Worm (Caenorhabditis elegans) whole organism, L2 larva: Measurements from ENCODE around the gene pgp-3.
A peak's percentile ranks its signal among the peaks of the same experiment; 100 is the strongest.

ENCODE experiments used
- C34F6.9 ChIP-seq: fragments of 150-350 bp; optimal IDR thresholded peaks from 2 replicates; lab custom pipeline; 2014; ENCODE audit warnings: missing biosample characterization, missing genetic modification characterization
- R02D3.7 ChIP-seq: fragments of 150-350 bp; optimal IDR thresholded peaks from 2 replicates; lab custom pipeline; 2014; ENCODE audit warnings: missing biosample characterization, missing genetic modification characterization
- ZK546.5 ChIP-seq: sonication (generic microtip); optimal IDR thresholded peaks from 2 replicates; lab custom pipeline; 2017; ENCODE audit warnings: missing biosample characterization, missing genetic modification characterization
- alr-1 ChIP-seq: fragments of 150-350 bp; optimal IDR thresholded peaks from 2 replicates; lab custom pipeline; 2014; ENCODE audit warnings: missing biosample characterization, missing genetic modification characterization
- ceh-16 ChIP-seq: fragments of 150-350 bp; optimal IDR thresholded peaks from 2 replicates; lab custom pipeline; 2014; ENCODE audit warnings: missing biosample characterization, missing genetic modification characterization
- dmd-4 ChIP-seq: sonication (generic microtip); optimal IDR thresholded peaks from 2 replicates; lab custom pipeline; 2017; ENCODE audit warnings: missing biosample characterization, missing genetic modification characterization
- fos-1 ChIP-seq: fragments of 150-350 bp; optimal IDR thresholded peaks from 2 replicates; lab custom pipeline; 2014; ENCODE audit warnings: missing biosample characterization, missing genetic modification characterization
- lin-11 ChIP-seq: fragments of 150-350 bp; sonication (generic microtip); optimal IDR thresholded peaks from 2 replicates; lab custom pipeline; 2014; ENCODE audit warnings: missing biosample characterization, missing genetic modification characterization, inconsistent platforms, mixed read lengths
- lin-13 ChIP-seq: fragments of 150-350 bp; optimal IDR thresholded peaks from 2 replicates; lab custom pipeline; 2014; ENCODE audit warnings: missing biosample characterization, missing genetic modification reagents, missing genetic modification characterization
- lin-39 ChIP-seq: fragments of 150-350 bp; optimal IDR thresholded peaks from 2 replicates; lab custom pipeline; 2014; ENCODE audit warnings: missing biosample characterization, missing genetic modification reagents, missing genetic modification characterization
- lsy-2 ChIP-seq, 2 experiments: fragments of 150-350 bp in 1 of 2; sonication (generic microtip) in 1 of 2; optimal IDR thresholded peaks; 2 replicates each; lab custom pipeline; 2014 to 2017; ENCODE audit warnings: missing biosample characterization in 2 of 2, missing genetic modification characterization in 2 of 2
- mbf-1 ChIP-seq: sonication (generic microtip); optimal IDR thresholded peaks from 2 replicates; lab custom pipeline; 2017; ENCODE audit warnings: missing biosample characterization, missing genetic modification characterization
- nhr-11 ChIP-seq: fragments of 150-350 bp; optimal IDR thresholded peaks from 2 replicates; lab custom pipeline; 2014; ENCODE audit warnings: missing biosample characterization, missing genetic modification characterization
- nhr-23 ChIP-seq: fragments of 150-350 bp; optimal IDR thresholded peaks from 2 replicates; lab custom pipeline; 2014; ENCODE audit warnings: missing biosample characterization, missing genetic modification reagents, missing genetic modification characterization
- nhr-237 ChIP-seq: fragments of 150-350 bp; optimal IDR thresholded peaks from 2 replicates; lab custom pipeline; 2014; ENCODE audit warnings: missing biosample characterization, missing genetic modification characterization
- nhr-25 ChIP-seq: fragments of 150-350 bp; sonication (generic microtip); optimal IDR thresholded peaks from 3 replicates; lab custom pipeline; 2014; ENCODE audit warnings: missing biosample characterization, missing genetic modification characterization
- nhr-6 ChIP-seq: fragments of 150-350 bp; optimal IDR thresholded peaks from 2 replicates; lab custom pipeline; 2014; ENCODE audit warnings: missing biosample characterization, missing genetic modification characterization
- skn-1 ChIP-seq: sonication (generic microtip); optimal IDR thresholded peaks from 2 replicates; lab custom pipeline; 2017; ENCODE audit warnings: missing biosample characterization, missing genetic modification characterization
- sma-3 ChIP-seq: sonication (generic microtip); optimal IDR thresholded peaks from 2 replicates; lab custom pipeline; 2016; ENCODE audit warnings: missing genetic modification reagents, missing genetic modification characterization, missing compliant biosample characterization
- sma-9 ChIP-seq, 2 experiments: fragments of 150-350 bp in 1 of 2; sonication (generic microtip) in 1 of 2; optimal IDR thresholded peaks; 2 replicates each; lab custom pipeline; 2014 to 2016; ENCODE audit warnings: missing genetic modification characterization in 2 of 2, mild to moderate bottlenecking in 1 of 2, missing biosample characterization in 1 of 2, missing compliant biosample characterization in 1 of 2, missing genetic modification reagents in 1 of 2, moderate library complexity in 1 of 2
- snpc-4 ChIP-seq: fragments of 150-350 bp; optimal IDR thresholded peaks from 2 replicates; lab custom pipeline; 2014; ENCODE audit warnings: missing biosample characterization, missing genetic modification characterization
- unc-39 ChIP-seq: fragments of 150-350 bp; optimal IDR thresholded peaks from 2 replicates; lab custom pipeline; 2014; ENCODE audit warnings: missing biosample characterization, missing genetic modification characterization
- zag-1 ChIP-seq: fragments of 150-350 bp; optimal IDR thresholded peaks from 2 replicates; lab custom pipeline; 2014; ENCODE audit warnings: missing biosample characterization, missing genetic modification characterization

The pgp-3 gene

DNA sequence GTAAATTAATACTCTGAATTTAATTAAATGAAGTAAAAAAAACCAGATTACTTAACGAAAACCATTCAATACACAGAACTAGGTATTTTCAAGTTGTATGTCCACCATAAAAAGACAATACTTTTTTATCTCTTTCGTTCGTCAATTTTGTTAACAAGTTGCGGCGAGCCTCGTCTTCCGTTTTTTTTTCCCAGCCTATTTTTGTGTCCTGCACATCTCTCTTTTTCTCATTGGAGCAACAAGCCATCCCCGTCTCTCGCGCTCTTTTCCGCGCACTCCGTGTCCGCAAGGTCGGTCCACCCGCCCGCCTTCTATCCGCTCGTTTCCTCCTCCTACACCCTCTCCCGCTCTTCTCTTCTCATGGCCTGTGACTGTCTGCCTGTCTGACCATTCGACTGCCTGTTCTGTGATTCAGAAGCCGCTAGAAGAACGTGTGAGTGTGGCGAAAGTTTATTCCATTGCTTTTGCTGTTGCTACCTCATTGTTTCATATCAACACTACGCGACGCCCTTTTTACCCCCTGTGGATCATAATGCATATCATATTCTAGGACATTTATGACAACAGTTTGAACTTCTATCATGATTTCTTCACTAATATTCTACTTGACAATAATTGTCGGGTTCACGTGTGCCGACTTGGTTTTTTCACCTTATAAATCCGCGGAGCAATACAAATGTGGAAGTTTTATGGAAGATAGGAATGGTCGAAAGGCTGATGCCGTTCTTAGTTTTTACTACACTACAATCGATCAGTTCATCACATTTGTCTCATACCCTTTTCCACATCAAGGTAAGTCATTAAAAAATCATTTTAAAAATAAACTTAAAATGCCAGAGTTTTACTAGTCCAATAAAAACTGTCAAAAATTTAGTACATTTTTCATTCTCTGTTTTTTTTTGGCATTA is 32.8 kb downstream of the pgp-3 start, which contains the start of the genes F08B12.11 and prmn-1:
Gene F08B12.11 (plus strand): TSS at position 521 of the 908 bp plus-strand sequence.
Gene prmn-1 (plus strand): TSS at position 551 of the 908 bp plus-strand sequence.
- TF ChIP-seq R02D3.7 (tag; lab: Kevin White, UChicago) (no peak), zag-1 (tag; lab: Kevin White, UChicago) (no peak), sma-9 (GFP tag; optimal IDR thresholded peaks at IDR 0.05; lab: Kevin White, UChicago) (no peak), sma-9 (tag; optimal IDR thresholded peaks at IDR 0.05; lab: Kevin White, UChicago) (no peak), unc-39 (tag; lab: Kevin White, UChicago) (no peak), alr-1 (tag; lab: Kevin White, UChicago) (no peak), lin-13 (GFP tag; lab: Kevin White, UChicago) (no peak), nhr-23 (no peak), snpc-4 (no peak), mbf-1 (tag; lab: Kevin White, UChicago) (no peak), nhr-6 (no peak), lin-39 (tag; lab: Kevin White, UChicago) (no peak), lin-11 (tag; lab: Kevin White, UChicago) (no peak), ZK546.5 (tag; lab: Kevin White, UChicago) (no peak), ceh-16 (tag; lab: Kevin White, UChicago) (no peak), nhr-11 (tag; lab: Kevin White, UChicago) (no peak)
- TF ChIP-seq, all 48 proteins: peak for 0

DNA sequence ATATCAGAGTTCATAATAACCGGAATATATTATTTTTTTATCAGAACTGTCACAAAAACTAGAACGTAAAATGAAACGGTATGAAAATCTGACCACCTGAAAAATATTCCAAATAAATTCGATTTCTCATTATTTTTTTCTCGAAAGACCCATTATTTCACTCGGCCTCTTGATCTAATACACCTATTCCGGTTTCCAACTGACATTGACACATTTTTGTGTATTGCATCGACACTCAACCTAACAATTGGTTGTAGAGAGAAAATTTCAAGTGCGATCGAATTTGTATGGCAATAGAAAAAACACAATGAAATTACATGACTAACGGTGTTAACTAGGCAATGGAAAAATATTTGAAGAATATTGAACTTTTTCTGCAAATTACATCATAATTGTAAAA is 34.0 kb downstream of the pgp-3 start:
- no peak for TF ChIP-seq alr-1 (tag; lab: Kevin White, UChicago)
- peak; percentile 39 for TF ChIP-seq nhr-25

DNA sequence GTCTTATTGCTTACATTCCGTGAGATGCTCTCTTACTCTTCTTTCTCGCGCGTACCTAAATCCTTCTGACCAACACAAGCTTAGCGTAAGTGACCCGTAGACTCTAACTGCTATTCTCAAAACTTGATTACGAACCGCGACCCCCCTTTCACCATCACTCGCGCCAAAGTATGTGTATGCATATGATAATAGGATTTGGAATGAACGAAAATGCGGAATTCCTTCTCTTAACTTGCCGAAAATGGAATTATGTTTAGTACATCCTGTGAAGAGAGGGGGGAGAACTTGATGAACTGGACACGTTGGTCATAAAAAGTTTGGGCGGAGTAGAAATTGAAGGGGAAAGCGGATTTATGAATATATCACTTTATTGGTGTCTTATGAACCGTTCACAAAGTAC is 34.9 kb downstream of the pgp-3 start:
- TF ChIP-seq lsy-2 (tag; optimal IDR thresholded peaks at IDR 0.05; lab: Kevin White, UChicago) (no peak), sma-9 (GFP tag; optimal IDR thresholded peaks at IDR 0.05; lab: Kevin White, UChicago) (peak; percentile 6), sma-9 (tag; optimal IDR thresholded peaks at IDR 0.05; lab: Kevin White, UChicago) (no peak)

DNA sequence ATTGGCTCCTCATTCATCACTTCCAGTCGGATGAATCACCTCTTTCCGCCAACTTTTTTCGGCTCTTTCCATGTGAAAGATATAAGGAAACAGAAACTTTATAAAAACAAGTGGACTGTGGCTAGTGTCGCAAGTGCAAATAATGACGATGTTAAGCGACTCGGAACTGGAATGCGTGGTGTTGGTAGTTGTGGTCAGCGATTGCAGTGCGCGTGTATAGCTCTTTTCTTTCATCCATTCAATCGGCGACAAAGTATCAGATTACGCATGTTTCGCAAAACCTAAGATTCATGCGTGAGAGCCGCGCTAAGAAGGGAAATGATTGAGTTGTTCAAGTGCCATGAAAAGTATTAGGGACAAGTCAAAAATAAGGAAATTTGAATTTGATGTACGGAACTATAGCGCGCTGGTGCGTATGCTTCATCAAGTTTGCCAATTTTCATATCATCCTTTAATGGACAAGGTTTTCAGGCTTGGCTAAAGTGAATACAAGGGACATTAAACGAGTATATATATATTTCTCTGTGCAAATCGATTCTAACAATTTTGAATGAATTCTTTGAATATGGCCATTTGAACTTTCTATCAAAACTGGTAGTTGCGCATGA is 35.9 kb downstream of the pgp-3 start:
- no peak for TF ChIP-seq skn-1 (tag; lab: Kevin White, UChicago)

DNA sequence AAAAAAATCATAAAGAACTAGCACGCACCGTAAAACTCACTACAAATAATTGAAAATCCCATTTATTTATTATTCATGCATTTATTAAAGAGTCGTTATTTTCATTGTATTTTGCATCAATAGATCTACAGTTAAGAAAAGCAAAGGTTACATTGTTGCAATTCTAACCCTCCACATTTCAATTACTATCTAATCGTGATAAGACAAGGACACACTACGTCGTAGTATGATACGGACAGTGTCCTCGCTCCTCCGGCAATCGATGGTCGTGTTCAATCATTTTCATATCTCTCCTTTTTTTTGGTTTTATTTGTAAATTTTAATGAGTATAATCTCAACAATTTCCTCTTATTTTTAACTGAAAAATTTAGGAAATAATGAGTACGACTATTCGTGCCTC is 41.0 kb downstream of the pgp-3 start, which contains the start of gene prx-12:
Gene prx-12 (plus strand): TSS at position 371 of the 400 bp plus-strand sequence.
- TF ChIP-seq lin-39 (tag; lab: Kevin White, UChicago) = no peak
- TF ChIP-seq nhr-237 = no peak
- peak; percentile 12 for TF ChIP-seq sma-3 (GFP tag; lab: Kevin White, UChicago)
- peak; percentile 45 for TF ChIP-seq fos-1 (tag; lab: Kevin White, UChicago)
- TF ChIP-seq, all 48 proteins: peak for 2

DNA sequence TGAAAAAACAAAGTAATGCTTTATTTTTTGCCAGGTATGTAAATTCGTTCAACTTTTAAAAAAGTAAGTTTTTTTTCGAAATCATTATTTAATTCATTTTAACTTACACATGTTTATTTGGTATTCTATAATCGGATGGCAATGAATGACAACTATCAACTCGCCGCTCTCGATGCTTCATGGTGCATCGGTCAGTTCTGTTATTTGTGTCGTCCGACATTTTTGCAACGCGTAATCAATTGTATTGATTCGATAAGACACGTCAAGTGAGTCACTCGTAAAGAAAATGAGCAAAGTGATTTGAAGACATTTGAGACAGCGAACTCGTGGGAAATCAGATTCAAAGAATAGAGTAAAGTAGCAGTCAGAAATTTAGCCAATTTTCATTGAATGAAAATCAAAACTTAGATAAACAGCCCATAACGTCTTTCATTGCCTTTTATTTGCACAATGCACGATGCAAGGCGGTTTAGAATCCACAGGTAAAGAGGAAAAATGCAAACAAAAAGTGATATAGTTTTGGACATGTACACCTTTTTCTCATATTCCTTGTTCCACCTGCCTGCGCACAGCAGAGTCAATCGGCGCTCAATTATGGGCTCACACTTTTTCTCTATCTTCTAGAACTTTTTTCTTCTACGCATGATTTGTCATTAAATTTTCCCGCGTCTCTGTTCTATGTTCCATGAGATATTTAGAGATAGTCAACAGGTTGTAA is 48.7 kb downstream of the pgp-3 start:
- peak; percentile 22 for TF ChIP-seq C34F6.9 (tag; lab: Kevin White, UChicago)
- TF ChIP-seq fos-1 (tag; lab: Kevin White, UChicago) = peak; percentile 77
- no peak for TF ChIP-seq lin-39 (tag; lab: Kevin White, UChicago)

DNA sequence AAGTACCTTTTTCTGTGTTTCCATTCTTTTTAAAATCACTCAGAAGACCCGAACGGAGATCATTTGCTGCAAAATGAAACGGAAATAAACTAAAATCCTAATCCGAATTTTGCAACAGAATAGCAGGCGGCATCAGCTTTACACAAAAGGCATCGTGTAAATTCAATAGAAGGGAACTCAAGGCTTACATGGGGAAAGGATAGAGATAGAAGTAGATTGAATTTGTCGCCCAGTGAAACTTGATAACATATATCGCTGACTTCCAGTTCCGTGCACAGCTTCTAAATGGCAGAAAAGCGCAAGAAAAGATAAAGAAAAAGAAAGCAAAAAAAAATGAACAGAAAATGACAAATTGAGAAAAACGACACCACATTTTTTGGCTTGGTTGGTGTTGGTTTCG is 54.0 kb downstream of the pgp-3 start, which contains the start of gene slo-2:
Gene slo-2 (minus strand): TSS at position 24 of the 400 bp plus-strand sequence.
- no peak for TF ChIP-seq skn-1 (tag; lab: Kevin White, UChicago)
- TF ChIP-seq sma-9 (GFP tag; optimal IDR thresholded peaks at IDR 0.05; lab: Kevin White, UChicago) = peak; percentile 25
- TF ChIP-seq sma-9 (tag; optimal IDR thresholded peaks at IDR 0.05; lab: Kevin White, UChicago) = no peak
- no peak for TF ChIP-seq ceh-16 (tag; lab: Kevin White, UChicago)
- TF ChIP-seq dmd-4 (tag; lab: Kevin White, UChicago) = no peak
